Fruit fly (Drosophila melanogaster) whole organism, embryonic: Measurements from ENCODE around the gene CG15891.

Experiments used
- Bteb2 ChIP-seq: fragments of 200-800 bp; sonication (Bioruptor generic); optimal IDR thresholded peaks from 2 replicates; lab custom pipeline; 2016; ENCODE audit warnings: missing biosample characterization, missing genetic modification characterization
- CG10147 ChIP-seq: fragments of 200-800 bp; sonication (Bioruptor generic); optimal IDR thresholded peaks from 2 replicates; lab custom pipeline; 2019; ENCODE audit warnings: missing biosample characterization, mild to moderate bottlenecking, missing genetic modification characterization, moderate library complexity
- CG12299 ChIP-seq: fragments of 200-800 bp; sonication (Bioruptor generic); optimal IDR thresholded peaks from 2 replicates; lab custom pipeline; 2018; ENCODE audit warnings: missing biosample characterization, mild to moderate bottlenecking, missing genetic modification characterization
- CG12744 ChIP-seq: fragments of 200-800 bp; sonication (Bioruptor generic); optimal IDR thresholded peaks from 2 replicates; lab custom pipeline; 2016; ENCODE audit warnings: missing biosample characterization, missing genetic modification characterization
- CG14014 ChIP-seq: fragments of 200-800 bp; sonication (Bioruptor generic); IDR thresholded peaks from 2 replicates; pipeline ENCODE4 v1.3.6; 2022; ENCODE audit warnings: missing biosample characterization, missing genetic modification characterization
- CG14441 ChIP-seq: fragments of 200-800 bp; sonication (Bioruptor generic); IDR thresholded peaks from 2 replicates; pipeline ENCODE4 v1.3.6; 2022; ENCODE audit warnings: missing biosample characterization, missing genetic modification characterization
- CG1529 ChIP-seq: fragments of 200-800 bp; sonication (Bioruptor generic); optimal IDR thresholded peaks from 3 replicates; lab custom pipeline; 2018; ENCODE audit warnings: missing biosample characterization, missing genetic modification characterization
- CG1602 ChIP-seq: fragments of 200-800 bp; sonication (Bioruptor generic); optimal IDR thresholded peaks from 3 replicates; lab custom pipeline; 2016; ENCODE audit warnings: missing biosample characterization, missing genetic modification characterization
- CG16815 ChIP-seq: fragments of 200-800 bp; sonication (Bioruptor generic); optimal IDR thresholded peaks from 3 replicates; lab custom pipeline; 2017; ENCODE audit warnings: missing biosample characterization, mild to moderate bottlenecking, missing genetic modification characterization
- CG17829 ChIP-seq: fragments of 200-800 bp; optimal IDR thresholded peaks from 2 replicates; lab custom pipeline; 2019; ENCODE audit warnings: missing biosample characterization, mild to moderate bottlenecking, missing genetic modification characterization, moderate library complexity
- CG18011 ChIP-seq: fragments of 200-800 bp; sonication (Bioruptor generic); optimal IDR thresholded peaks from 2 replicates; lab custom pipeline; 2017; ENCODE audit warnings: missing biosample characterization, missing genetic modification characterization, mild to moderate bottlenecking, moderate library complexity, missing genotype
- CG2129 ChIP-seq: fragments of 200-800 bp; sonication (Bioruptor generic); IDR thresholded peaks from 2 replicates; pipeline ENCODE4 v1.3.6; 2022; ENCODE audit warnings: missing biosample characterization, missing genetic modification characterization; ENCODE audit not compliant: partially characterized antibody
- CG32767 ChIP-seq: fragments of 200-800 bp; sonication (Bioruptor generic); IDR thresholded peaks from 2 replicates; pipeline ENCODE4 v1.3.6; 2022; ENCODE audit warnings: missing biosample characterization, missing genetic modification characterization
- CG43689 ChIP-seq: fragments of 200-800 bp; sonication (Bioruptor generic); IDR thresholded peaks from 2 replicates; pipeline ENCODE4 v1.3.6; 2022; ENCODE audit warnings: missing biosample characterization, missing genetic modification characterization
- CG4617 ChIP-seq: fragments of 200-800 bp; sonication (Bioruptor generic); optimal IDR thresholded peaks from 3 replicates; lab custom pipeline; 2016; ENCODE audit warnings: missing biosample characterization, missing genetic modification characterization, borderline replicate concordance
- CG6791 ChIP-seq: fragments of 200-800 bp; sonication (Bioruptor generic); IDR thresholded peaks from 3 replicates; pipeline ENCODE4 v1.3.6; 2022; ENCODE audit warnings: missing biosample characterization, missing genetic modification characterization; ENCODE audit not compliant: partially characterized antibody
- CG7372 ChIP-seq: fragments of 200-800 bp; sonication (Bioruptor generic); IDR thresholded peaks from 2 replicates; pipeline ENCODE4 v1.3.6; 2022; ENCODE audit warnings: missing biosample characterization, missing genetic modification characterization
- CG7963 ChIP-seq: fragments of 200-800 bp; sonication (Bioruptor generic); IDR thresholded peaks from 3 replicates; pipeline ENCODE4 v1.3.6; 2022; ENCODE audit warnings: missing biosample characterization, missing genetic modification characterization; ENCODE audit not compliant: partially characterized antibody
- CG8290 ChIP-seq, 3 experiments: fragments of 200-800 bp; sonication (Bioruptor generic); optimal IDR thresholded peaks; 2 replicates each; lab custom pipeline; 2016 to 2019; ENCODE audit warnings: missing biosample characterization in 3 of 3, missing genetic modification characterization in 3 of 3, mild to moderate bottlenecking in 2 of 3, moderate library complexity in 1 of 3
- CG8388 ChIP-seq: fragments of 200-800 bp; sonication (Bioruptor generic); optimal IDR thresholded peaks from 2 replicates; lab custom pipeline; 2019; ENCODE audit warnings: missing biosample characterization, mild to moderate bottlenecking, missing genetic modification characterization, moderate library complexity
- CHES-1-like ChIP-seq: fragments of 200-800 bp; sonication (Bioruptor generic); optimal IDR thresholded peaks from 2 replicates; lab custom pipeline; 2016; ENCODE audit warnings: missing biosample characterization, missing genetic modification characterization
- D19A ChIP-seq: fragments of 200-800 bp; optimal IDR thresholded peaks from 3 replicates; lab custom pipeline; 2019; ENCODE audit warnings: missing biosample characterization, mild to moderate bottlenecking, missing genetic modification characterization, moderate library complexity
- Dbx ChIP-seq: fragments of 200-800 bp; sonication (Bioruptor generic); IDR thresholded peaks from 3 replicates; pipeline ENCODE4 v1.3.6; 2022; ENCODE audit warnings: missing biosample characterization, missing genetic modification characterization
- Dek ChIP-seq: fragments of 200-800 bp; sonication (Bioruptor generic); optimal IDR thresholded peaks from 3 replicates; lab custom pipeline; 2019; ENCODE audit warnings: missing biosample characterization, mild to moderate bottlenecking, missing genetic modification characterization, moderate library complexity
- Dp ChIP-seq: fragments of 200-800 bp; sonication (Bioruptor generic); optimal IDR thresholded peaks from 2 replicates; lab custom pipeline; 2018; ENCODE audit warnings: missing biosample characterization, mild to moderate bottlenecking, missing genetic modification characterization, moderate library complexity
- Ets97D ChIP-seq: fragments of 200-800 bp; sonication (Bioruptor generic); optimal IDR thresholded peaks from 3 replicates; lab custom pipeline; 2016; ENCODE audit warnings: missing biosample characterization, missing genetic modification characterization
- Mes4 ChIP-seq: fragments of 200-800 bp; sonication (Bioruptor generic); optimal IDR thresholded peaks from 2 replicates; lab custom pipeline; 2016; ENCODE audit warnings: missing biosample characterization, missing genetic modification characterization
- Nf-YB ChIP-seq: fragments of 200-800 bp; sonication (Bioruptor generic); optimal IDR thresholded peaks from 3 replicates; lab custom pipeline; 2019; ENCODE audit warnings: missing biosample characterization, mild to moderate bottlenecking, missing genetic modification characterization, moderate library complexity
- Pdp1 ChIP-seq, 2 experiments: fragments of 200-800 bp; sonication (Bioruptor generic); optimal IDR thresholded peaks; 3 replicates each; lab custom pipeline; 2016; ENCODE audit warnings: missing biosample characterization in 2 of 2, missing genetic modification characterization in 2 of 2, mild to moderate bottlenecking in 1 of 2, moderate library complexity in 1 of 2
- Xbp1 ChIP-seq: fragments of 200-800 bp; sonication (Bioruptor generic); optimal IDR thresholded peaks from 3 replicates; lab custom pipeline; 2016; ENCODE audit warnings: missing biosample characterization, mild to moderate bottlenecking, missing genetic modification characterization
- az2 ChIP-seq: fragments of 200-800 bp; sonication (Bioruptor generic); optimal IDR thresholded peaks from 3 replicates; lab custom pipeline; 2016; ENCODE audit warnings: missing biosample characterization, missing genetic modification characterization
- bigmax ChIP-seq: fragments of 200-800 bp; sonication (Bioruptor generic); optimal IDR thresholded peaks from 2 replicates; lab custom pipeline; 2018; ENCODE audit warnings: missing biosample characterization, mild to moderate bottlenecking, missing genetic modification characterization
- dm ChIP-seq: fragments of 200-800 bp; sonication (Bioruptor generic); optimal IDR thresholded peaks from 3 replicates; lab custom pipeline; 2016; ENCODE audit warnings: missing biosample characterization, missing genetic modification characterization
- emc ChIP-seq: fragments of 200-800 bp; sonication (Bioruptor generic); optimal IDR thresholded peaks from 2 replicates; lab custom pipeline; 2016; ENCODE audit warnings: missing biosample characterization, missing genetic modification characterization
- hbn ChIP-seq: fragments of 200-800 bp; sonication (Bioruptor generic); IDR thresholded peaks from 2 replicates; pipeline ENCODE4 v1.3.6; 2022; ENCODE audit warnings: missing biosample characterization, missing genetic modification characterization; ENCODE audit not compliant: partially characterized antibody
- hkb ChIP-seq, 2 experiments: fragments of 200-800 bp in 1 of 2; fragments of >200 bp in 1 of 2; sonication (Bioruptor generic) in 1 of 2; IDR thresholded peaks in 1 of 2; optimal IDR thresholded peaks in 1 of 2; 2 replicates each; pipeline versions ENCODE4 v1.3.6 to Lab custom; 2017 to 2022; ENCODE audit warnings: missing biosample characterization in 1 of 2, missing genetic modification characterization in 1 of 2
- lbe ChIP-seq: fragments of 200-800 bp; sonication (Bioruptor generic); optimal IDR thresholded peaks from 2 replicates; lab custom pipeline; 2016; ENCODE audit warnings: missing biosample characterization, mild to moderate bottlenecking, missing genetic modification characterization
- mirr ChIP-seq: fragments of 200-800 bp; sonication (Bioruptor generic); optimal IDR thresholded peaks from 3 replicates; lab custom pipeline; 2018; ENCODE audit warnings: missing biosample characterization, mild to moderate bottlenecking, missing genetic modification characterization
- nerfin-1 ChIP-seq: fragments of 200-800 bp; sonication (Bioruptor generic); optimal IDR thresholded peaks from 3 replicates; lab custom pipeline; 2019; ENCODE audit warnings: missing biosample characterization, mild to moderate bottlenecking, missing genetic modification characterization, moderate library complexity
- nom ChIP-seq: fragments of 200-800 bp; sonication (Bioruptor generic); optimal IDR thresholded peaks from 2 replicates; lab custom pipeline; 2017; ENCODE audit warnings: missing biosample characterization, missing genetic modification characterization, mild to moderate bottlenecking, moderate library complexity, missing genetic modification reagents
- pnt ChIP-seq: fragments of 200-800 bp; sonication (Bioruptor generic); optimal IDR thresholded peaks from 3 replicates; lab custom pipeline; 2016; ENCODE audit warnings: missing biosample characterization, missing genetic modification characterization
- prd ChIP-seq, 3 experiments: fragments of >200 bp in 2 of 3; fragments of 200-800 bp in 1 of 3; sonication (Bioruptor generic) in 1 of 3; optimal IDR thresholded peaks in 2 of 3; IDR thresholded peaks in 1 of 3; 2 replicates in 2 of 3; 3 replicates in 1 of 3; pipeline versions ENCODE4 v1.3.6 to Lab custom; 2017 to 2022; ENCODE audit warnings: missing biosample characterization in 1 of 3, missing genetic modification characterization in 1 of 3
- rib ChIP-seq: fragments of 200-800 bp; sonication (Bioruptor generic); IDR thresholded peaks from 2 replicates; pipeline ENCODE4 v1.3.6; 2022; ENCODE audit warnings: missing biosample characterization, missing genetic modification characterization
- run ChIP-seq: fragments of 200-800 bp; sonication (Bioruptor generic); optimal IDR thresholded peaks from 3 replicates; lab custom pipeline; 2018; ENCODE audit warnings: missing biosample characterization, mild to moderate bottlenecking, missing genetic modification characterization
- sob ChIP-seq: fragments of 200-800 bp; sonication (Bioruptor generic); IDR thresholded peaks from 2 replicates; pipeline ENCODE4 v1.3.6; 2022; ENCODE audit warnings: missing biosample characterization, missing genetic modification characterization
- unpg ChIP-seq: fragments of 200-800 bp; sonication (Bioruptor generic); optimal IDR thresholded peaks from 3 replicates; lab custom pipeline; 2018; ENCODE audit warnings: missing biosample characterization, mild to moderate bottlenecking, missing genetic modification characterization, moderate library complexity
- zen2 ChIP-seq: fragments of 200-800 bp; sonication (Bioruptor generic); IDR thresholded peaks from 3 replicates; pipeline ENCODE4 v1.3.6; 2022; ENCODE audit warnings: missing biosample characterization, missing genetic modification characterization; ENCODE audit not compliant: partially characterized antibody

CG15891 gene

DNA sequence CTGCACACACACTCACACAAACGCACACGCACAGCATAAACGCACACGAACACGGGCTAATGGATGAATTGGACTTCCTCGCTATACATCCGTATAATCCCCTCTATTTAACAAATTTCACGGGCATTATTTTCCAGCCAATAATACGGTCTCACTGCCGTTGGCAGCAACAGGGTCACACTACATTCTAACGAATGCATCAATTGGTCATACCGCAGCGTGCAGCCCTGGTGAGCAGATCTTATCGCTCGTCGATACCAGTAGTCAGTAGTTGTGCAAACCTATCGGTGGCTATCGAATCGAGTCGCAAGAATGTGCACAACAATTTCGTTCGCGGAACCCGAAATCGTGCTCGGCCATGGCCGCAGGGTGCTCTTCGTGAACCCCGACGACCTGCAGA is 7.3 kb downstream of the CG15891 start, which contains the start of the genes Top3beta and wuho (continued):
- TF ChIP-seq Pdp1 (GFP tag; optimal IDR thresholded peaks at IDR 0.05; lab: Kevin White, UChicago) (peak; percentile 47 to 82), dm (GFP tag; lab: Kevin White, UChicago) (peak; percentile 79), Bteb2 (GFP tag; lab: Kevin White, UChicago) (peak; percentile 30), CG2129 (GFP tag; lab: Robert Waterston, UW) (0 out of 2 replicates have a peak, but pooled peaks have one; percentile 16), CG7372 (GFP tag; lab: Robert Waterston, UW) (no peak), Dek (no peak), CG7963 (no peak), CG8388 (GFP tag; lab: Kevin White, UChicago) (no peak), CG4617 (GFP tag; lab: Kevin White, UChicago) (peak; percentile 97), Ets97D (GFP tag; lab: Kevin White, UChicago) (peak; percentile 93), CG32767 (GFP tag; lab: Robert Waterston, UW) (0 out of 2 replicates have a peak, but pooled peaks have one; percentile 13), emc (GFP tag; lab: Kevin White, UChicago) (no peak), CG43689 (no peak), CG14014 (GFP tag; lab: Robert Waterston, UW) (no peak; the same call in 1 of the 2 replicates), CHES-1-like (GFP tag; lab: Kevin White, UChicago) (peak; percentile 74), CG17829 (tag; lab: Kevin White, UChicago) (peak; percentile 69), CG8290 (GFP tag; optimal IDR thresholded peaks at IDR 0.05; lab: Kevin White, UChicago) (peak; percentile 45), CG8290 (tag; optimal IDR thresholded peaks at IDR 0.05; lab: Kevin White, UChicago) (peak; percentile 2 to 90), Xbp1 (GFP tag; lab: Kevin White, UChicago) (peak; percentile 60), CG16815 (GFP tag; lab: Kevin White, UChicago) (no peak), Dbx (peak; percentile 62; the same call in 2 of the 3 replicates), run (tag; lab: Kevin White, UChicago) (peak; percentile 35), rib (no peak), hbn (GFP tag; lab: Robert Waterston, UW) (peak; percentile 63; the same call in 1 of the 2 replicates), CG6791 (GFP tag; lab: Robert Waterston, UW) (peak; percentile 79), pnt (GFP tag; lab: Kevin White, UChicago) (no peak), sob (peak; percentile 65; the same call in 1 of the 2 replicates), CG12299 (tag; lab: Kevin White, UChicago) (peak; percentile 44), lbe (GFP tag; lab: Kevin White, UChicago) (peak; percentile 30), CG1529 (GFP tag; lab: Kevin White, UChicago) (no peak), nom (GFP tag; lab: Kevin White, UChicago) (peak; percentile 19), bigmax (GFP tag; lab: Kevin White, UChicago) (peak; percentile 44), Mes4 (peak; percentile 7), Nf-YB (peak; percentile 54), az2 (GFP tag; lab: Kevin White, UChicago) (peak; percentile 2), hkb (optimal IDR thresholded peaks at IDR 0.05; lab: Kevin White, UChicago) (no peak), hkb (GFP tag; IDR thresholded peaks at IDR 0.05; lab: Robert Waterston, UW) (no peak), CG12744 (peak; percentile 4), nerfin-1 (peak; percentile 60), CG1602 (GFP tag; lab: Kevin White, UChicago) (no peak), CG10147 (GFP tag; lab: Kevin White, UChicago) (peak; percentile 14), zen2 (GFP tag; lab: Robert Waterston, UW) (0 out of 3 replicates have a peak, but pooled peaks have one; percentile 65), D19A (no peak), prd (optimal IDR thresholded peaks at IDR 0.05; lab: Kevin White, UChicago) (no peak), prd (GFP tag; IDR thresholded peaks at IDR 0.05; lab: Robert Waterston, UW) (0 out of 3 replicates have a peak, but pooled peaks have one; percentile 35), CG14441 (GFP tag; lab: Robert Waterston, UW) (0 out of 2 replicates have a peak, but pooled peaks have one; percentile 4), unpg (peak; percentile 28), Dp (GFP tag; lab: Kevin White, UChicago) (peak; percentile 49), CG18011 (GFP tag; lab: Kevin White, UChicago) (peak; percentile 25), mirr (peak; percentile 36)
